Worm (Caenorhabditis elegans) whole organism, L1 larva: Measurements from ENCODE around the gene C53A5.2.

Experiments
- lsy-2 ChIP-seq, 2 experiments: fragments of 150-350 bp; optimal IDR thresholded peaks; 2 replicates each; lab custom pipeline; 2014; ENCODE audit warnings: missing biosample characterization in 2 of 2, missing genetic modification characterization in 2 of 2
- nhr-11 ChIP-seq: fragments of 150-350 bp; optimal IDR thresholded peaks from 2 replicates; lab custom pipeline; 2014; ENCODE audit warnings: missing biosample characterization, missing genetic modification characterization
- nhr-77 ChIP-seq: fragments of 150-350 bp; optimal IDR thresholded peaks from 2 replicates; lab custom pipeline; 2014; ENCODE audit warnings: missing biosample characterization, missing genetic modification characterization

ce11 chrV:14539355-14539754, 16.4 kb upstream of the C53A5.2 start:
- TF ChIP-seq lsy-2 (tag; optimal IDR thresholded peaks at IDR 0.05; lab: Kevin White, UChicago) (no peak), nhr-77 (tag; lab: Kevin White, UChicago) (no peak), nhr-11 (tag; lab: Kevin White, UChicago) (no peak)
